Worm (Caenorhabditis elegans) whole organism, L4/young adult: Measurements from ENCODE around the gene C44B9.2.

Experiments used
- W03F9.2 ChIP-seq: fragments of 150-350 bp; optimal IDR thresholded peaks from 2 replicates; lab custom pipeline; 2014; ENCODE audit warnings: missing biosample characterization, missing genetic modification characterization
- dao-5 ChIP-seq: sonication (generic microtip); optimal IDR thresholded peaks from 2 replicates; lab custom pipeline; 2016; ENCODE audit warnings: missing genotype, missing genetic modification characterization, moderate library complexity, missing compliant biosample characterization
- him-1 ChIP-seq: sonication (generic microtip); optimal IDR thresholded peaks from 2 replicates; lab custom pipeline; 2016; ENCODE audit warnings: missing genotype, missing genetic modification reagents, missing genetic modification characterization, missing compliant biosample characterization

- TF ChIP-seq him-1 (tag; lab: Kevin White, UChicago), result no peak
- TF ChIP-seq W03F9.2 (tag; lab: Kevin White, UChicago), result no peak
- no peak for TF ChIP-seq dao-5 (tag; lab: Kevin White, UChicago)
Observed at ce11 chrIII:10888824-10889223, 13.6 kb downstream of the C44B9.2 start.
